Fruit fly (Drosophila melanogaster) whole organism, pupa: ENCODE data around the gene Pp1-13C.

Source experiments
- CG10348 ChIP-seq: fragments of 200-800 bp; sonication (Bioruptor generic); IDR thresholded peaks from 2 replicates; pipeline ENCODE4 v1.3.6; 2022; ENCODE audit warnings: missing biosample characterization, missing genetic modification characterization
- CG12605 ChIP-seq: fragments of 200-800 bp; sonication (Bioruptor generic); IDR thresholded peaks from 2 replicates; pipeline ENCODE4 v1.3.6; 2022; ENCODE audit warnings: missing biosample characterization, missing genetic modification characterization
- CG15710 ChIP-seq: fragments of 200-800 bp; sonication (Bioruptor generic); optimal IDR thresholded peaks from 2 replicates; lab custom pipeline; 2018; ENCODE audit warnings: missing biosample characterization, mild to moderate bottlenecking, missing genetic modification characterization, moderate library complexity
- CG17806 ChIP-seq: fragments of 200-800 bp; sonication (Bioruptor generic); optimal IDR thresholded peaks from 2 replicates; lab custom pipeline; 2018; ENCODE audit warnings: missing biosample characterization, mild to moderate bottlenecking, missing genetic modification characterization, moderate library complexity
- CG32121 ChIP-seq: fragments of 200-800 bp; sonication (Bioruptor generic); IDR thresholded peaks from 2 replicates; pipeline ENCODE4 v1.3.6; 2022; ENCODE audit warnings: missing biosample characterization, missing genetic modification characterization
- CG8301 ChIP-seq: fragments of 200-800 bp; sonication (Bioruptor generic); optimal IDR thresholded peaks from 2 replicates; lab custom pipeline; 2018; ENCODE audit warnings: missing biosample characterization, mild to moderate bottlenecking, missing genetic modification characterization
- D1 ChIP-seq: fragments of 200-800 bp; sonication (Bioruptor generic); optimal IDR thresholded peaks from 2 replicates; lab custom pipeline; 2018; ENCODE audit warnings: missing biosample characterization, mild to moderate bottlenecking, missing genetic modification characterization, moderate library complexity
- EcR ChIP-seq: fragments of 200-800 bp; sonication (Bioruptor generic); optimal IDR thresholded peaks from 3 replicates; lab custom pipeline; 2019; ENCODE audit warnings: missing biosample characterization, missing genetic modification characterization, mild to moderate bottlenecking, moderate library complexity, missing genetic modification reagents
- Snoo ChIP-seq: fragments of 200-800 bp; sonication (Bioruptor generic); optimal IDR thresholded peaks from 3 replicates; lab custom pipeline; 2017; ENCODE audit warnings: missing biosample characterization, mild to moderate bottlenecking, missing genetic modification characterization, inconsistent platforms
- fd96Ca ChIP-seq: fragments of 200-800 bp; sonication (Bioruptor generic); IDR thresholded peaks from 3 replicates; pipeline ENCODE4 v1.3.6; 2022; ENCODE audit warnings: missing biosample characterization, missing genetic modification characterization
- gl ChIP-seq: fragments of 200-800 bp; sonication (Bioruptor generic); optimal IDR thresholded peaks from 2 replicates; lab custom pipeline; 2018; ENCODE audit warnings: missing biosample characterization, mild to moderate bottlenecking, missing genetic modification characterization

DNA sequence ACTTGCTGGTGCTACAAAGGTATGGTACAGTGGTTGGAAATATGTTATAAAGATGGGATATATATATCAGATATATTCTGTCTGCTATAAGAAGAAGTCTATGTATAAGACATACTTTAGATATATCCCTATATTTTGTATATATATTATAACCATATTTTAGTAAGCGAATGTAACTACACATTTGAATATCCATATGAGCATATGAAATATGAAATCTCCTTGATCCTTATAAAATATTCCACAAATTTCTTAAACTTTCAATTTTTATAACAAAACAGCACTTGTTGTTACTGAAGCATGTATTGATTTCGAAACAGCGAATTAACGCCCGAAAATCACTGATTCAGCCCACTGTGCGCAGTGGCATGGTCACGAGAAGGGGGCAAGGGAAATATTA is 3.6 kb upstream of the Pp1-13C start:
- TF ChIP-seq CG8301 (tag; lab: Kevin White, UChicago) (no peak), CG15710 (tag; lab: Kevin White, UChicago) (no peak), CG10348 (GFP tag; lab: Robert Waterston, UW) (no peak), CG17806 (tag; lab: Kevin White, UChicago) (no peak), EcR (GFP tag; lab: Kevin White, UChicago) (no peak), CG32121 (GFP tag; lab: Robert Waterston, UW) (no peak), Snoo (tag; lab: Kevin White, UChicago) (no peak), gl (tag; lab: Kevin White, UChicago) (no peak), fd96Ca (GFP tag; lab: Robert Waterston, UW) (no peak), CG12605 (GFP tag; lab: Robert Waterston, UW) (no peak), D1 (no peak)
